Worm (Caenorhabditis elegans) whole organism, early embryonic: ENCODE measurements around the gene ZK1086.3.

ENCODE experiments used
- ama-1 ChIP-seq: fragments of 150-350 bp; optimal IDR thresholded peaks from 2 replicates; lab custom pipeline; 2014
- pes-1 ChIP-seq: fragments of 200-800 bp; sonication (Bioruptor generic); IDR thresholded peaks from 2 replicates; pipeline ENCODE4 v1.3.6; 2022; ENCODE audit warnings: missing genetic modification reagents, missing genetic modification characterization, missing compliant biosample characterization
- tbx-11 ChIP-seq: fragments of 200-800 bp; sonication (Bioruptor generic); IDR thresholded peaks from 2 replicates; pipeline ENCODE4 v1.3.6; 2022; ENCODE audit warnings: missing genetic modification characterization, missing compliant biosample characterization

DNA sequence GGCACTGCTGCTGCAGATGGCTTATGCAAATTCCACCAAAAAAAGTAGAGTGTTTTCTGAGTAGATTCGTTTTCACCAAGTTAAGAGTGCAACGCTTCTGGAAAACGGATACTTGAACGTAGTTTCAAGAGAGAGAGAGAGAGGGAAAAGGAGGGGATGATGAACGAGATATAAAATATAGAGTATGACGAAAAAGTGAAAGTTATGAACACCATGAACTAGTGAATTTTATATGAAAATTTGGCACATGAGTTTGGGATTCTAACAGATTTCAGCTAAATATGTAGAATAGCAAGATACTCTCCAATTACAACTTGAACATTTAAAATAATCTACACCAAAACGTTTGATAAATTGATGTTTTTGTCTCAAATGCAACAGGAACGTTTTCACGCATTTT lies 19.1 kb downstream of the ZK1086.3 start, which contains the start of gene obr-3:
- TF ChIP-seq tbx-11 (GFP tag; lab: Robert Waterston, UW): no peak
- no peak for TF ChIP-seq pes-1 (GFP tag; lab: Robert Waterston, UW)
- TF ChIP-seq ama-1 (lab: Kevin White, UChicago): no peak
